Worm (Caenorhabditis elegans) whole organism, young adult: Measurements from ENCODE around the gene clec-164.

Experiments
- B0019.2 ChIP-seq: fragments of 200-800 bp; sonication (Bioruptor generic); conservative IDR thresholded peaks from 2 replicates; pipeline ENCODE4 v1.3.6; 2022; ENCODE audit warnings: missing genetic modification reagents, missing genetic modification characterization, missing compliant biosample characterization
- B0261.1 ChIP-seq: sonication (generic microtip); optimal IDR thresholded peaks from 2 replicates; lab custom pipeline; 2016; ENCODE audit warnings: mild to moderate bottlenecking, missing genetic modification characterization, moderate library complexity, missing compliant biosample characterization
- F22D6.2 ChIP-seq: sonication (generic microtip); optimal IDR thresholded peaks from 2 replicates; lab custom pipeline; 2016; ENCODE audit warnings: mild to moderate bottlenecking, missing genetic modification characterization, missing compliant biosample characterization
- F37B4.10 ChIP-seq: fragments of 200-800 bp; sonication (Bioruptor generic); IDR thresholded peaks from 2 replicates; pipeline ENCODE4 v1.3.6; 2022; ENCODE audit warnings: missing genetic modification characterization, missing compliant biosample characterization
- F39B2.1 ChIP-seq: fragments of 200-800 bp; sonication (Bioruptor generic); IDR thresholded peaks from 2 replicates; pipeline ENCODE4 v1.3.6; 2022; ENCODE audit warnings: missing genetic modification reagents, missing genetic modification characterization, missing compliant biosample characterization
- F52B5.7 ChIP-seq: sonication (generic microtip); optimal IDR thresholded peaks from 2 replicates; lab custom pipeline; 2016; ENCODE audit warnings: mild to moderate bottlenecking, missing genetic modification characterization, missing compliant biosample characterization
- K11D2.4 ChIP-seq: fragments of 200-800 bp; sonication (Bioruptor generic); IDR thresholded peaks from 2 replicates; pipeline ENCODE4 v1.3.6; 2022; ENCODE audit warnings: missing genetic modification reagents, missing genetic modification characterization, missing compliant biosample characterization
- K12H6.12 ChIP-seq: fragments of 200-800 bp; sonication (Bioruptor generic); optimal IDR thresholded peaks from 2 replicates; lab custom pipeline; 2018; ENCODE audit warnings: mild to moderate bottlenecking, missing genetic modification characterization, missing compliant biosample characterization
- Y95B8A.8 ChIP-seq: fragments of 200-800 bp; sonication (Bioruptor generic); IDR thresholded peaks from 2 replicates; pipeline ENCODE4 v1.3.6; 2022; ENCODE audit warnings: missing genetic modification reagents, missing genetic modification characterization, missing compliant biosample characterization
- ZK185.1 ChIP-seq: sonication (generic microtip); optimal IDR thresholded peaks from 2 replicates; lab custom pipeline; 2016; ENCODE audit warnings: mild to moderate bottlenecking, missing genetic modification characterization, missing compliant biosample characterization; ENCODE audit not compliant: poor library complexity, severe bottlenecking
- attf-5 ChIP-seq: fragments of 200-800 bp; sonication (Bioruptor generic); optimal IDR thresholded peaks from 2 replicates; lab custom pipeline; 2018; ENCODE audit warnings: mild to moderate bottlenecking, missing genetic modification characterization, missing compliant biosample characterization
- attf-6 ChIP-seq: fragments of 200-800 bp; sonication (Bioruptor generic); IDR thresholded peaks from 2 replicates; pipeline ENCODE4 v1.3.6; 2022; ENCODE audit warnings: missing genetic modification reagents, missing genetic modification characterization, missing compliant biosample characterization
- bed-1 ChIP-seq: fragments of 200-800 bp; sonication (Bioruptor generic); IDR thresholded peaks from 2 replicates; pipeline ENCODE4 v1.3.6; 2022; ENCODE audit warnings: missing genetic modification reagents, missing genetic modification characterization, missing compliant biosample characterization
- cebp-1 ChIP-seq, 2 experiments: fragments of 200-800 bp in 1 of 2; sonication (Bioruptor generic) in 1 of 2; sonication (generic microtip) in 1 of 2; IDR thresholded peaks in 1 of 2; optimal IDR thresholded peaks in 1 of 2; 2 replicates each; pipeline versions ENCODE4 v1.3.6 to Lab custom; 2017 to 2022; ENCODE audit warnings: missing compliant biosample characterization in 2 of 2, missing genetic modification characterization in 2 of 2, mild to moderate bottlenecking in 1 of 2, missing genetic modification reagents in 1 of 2, moderate library complexity in 1 of 2
- ceh-58 ChIP-seq: fragments of 200-800 bp; sonication (Bioruptor generic); IDR thresholded peaks from 2 replicates; pipeline ENCODE4 v1.3.6; 2022; ENCODE audit warnings: missing genetic modification characterization, missing compliant biosample characterization
- ceh-79 ChIP-seq: sonication (generic microtip); optimal IDR thresholded peaks from 2 replicates; lab custom pipeline; 2017; ENCODE audit warnings: mild to moderate bottlenecking, missing genetic modification characterization, missing compliant biosample characterization
- chd-7 ChIP-seq: sonication (generic microtip); optimal IDR thresholded peaks from 2 replicates; lab custom pipeline; 2016; ENCODE audit warnings: mild to moderate bottlenecking, missing genetic modification characterization, moderate library complexity, missing compliant biosample characterization
- dox-1 ChIP-seq: fragments of 200-800 bp; sonication (Bioruptor generic); IDR thresholded peaks from 2 replicates; pipeline ENCODE4 v1.3.6; 2022; ENCODE audit warnings: missing genetic modification reagents, missing genetic modification characterization, missing compliant biosample characterization
- egl-18 ChIP-seq: fragments of 200-800 bp; sonication (Bioruptor generic); IDR thresholded peaks from 2 replicates; pipeline ENCODE4 v1.3.6; 2022; ENCODE audit warnings: missing genetic modification reagents, missing genetic modification characterization, missing compliant biosample characterization
- gei-17 ChIP-seq: fragments of 200-800 bp; sonication (Bioruptor generic); optimal IDR thresholded peaks from 2 replicates; lab custom pipeline; 2018; ENCODE audit warnings: mild to moderate bottlenecking, missing genetic modification characterization, missing compliant biosample characterization
- him-1 ChIP-seq: sonication (generic microtip); optimal IDR thresholded peaks from 2 replicates; lab custom pipeline; 2016; ENCODE audit warnings: missing genotype, missing genetic modification reagents, missing genetic modification characterization, missing compliant biosample characterization
- lag-1 ChIP-seq: fragments of 200-800 bp; sonication (Bioruptor generic); IDR thresholded peaks from 2 replicates; pipeline ENCODE4 v1.3.6; 2022; ENCODE audit warnings: missing genetic modification reagents, missing genetic modification characterization, missing compliant biosample characterization
- let-607 ChIP-seq, 2 experiments: fragments of 200-800 bp in 1 of 2; sonication (Bioruptor generic) in 1 of 2; sonication (generic microtip) in 1 of 2; optimal IDR thresholded peaks; 2 replicates each; lab custom pipeline; 2016 to 2018; ENCODE audit warnings: mild to moderate bottlenecking in 2 of 2, missing compliant biosample characterization in 2 of 2, missing genetic modification characterization in 2 of 2, moderate library complexity in 2 of 2, missing genotype in 1 of 2
- lin-40 ChIP-seq: sonication (generic microtip); optimal IDR thresholded peaks from 2 replicates; lab custom pipeline; 2016; ENCODE audit warnings: missing genetic modification characterization, mild to moderate bottlenecking, missing compliant biosample characterization, missing genotype, missing genetic modification reagents
- lir-1 ChIP-seq: fragments of 200-800 bp; sonication (Bioruptor generic); conservative IDR thresholded peaks from 2 replicates; pipeline ENCODE4 v1.3.6; 2022; ENCODE audit warnings: missing genetic modification reagents, missing genetic modification characterization, missing compliant biosample characterization
- mel-28 ChIP-seq: sonication (generic microtip); optimal IDR thresholded peaks from 2 replicates; lab custom pipeline; 2016; ENCODE audit warnings: borderline replicate concordance, mild to moderate bottlenecking, missing genetic modification characterization, missing compliant biosample characterization
- mes-4 ChIP-seq: sonication (generic microtip); optimal IDR thresholded peaks from 2 replicates; lab custom pipeline; 2016; ENCODE audit warnings: missing genotype, missing genetic modification characterization, missing compliant biosample characterization
- nfya-1 ChIP-seq: sonication (generic microtip); optimal IDR thresholded peaks from 2 replicates; lab custom pipeline; 2017; ENCODE audit warnings: antibody characterized with exemption, missing compliant biosample characterization, missing genetic modification characterization, borderline replicate concordance; ENCODE audit not compliant: insufficient read depth
- nfya-2 ChIP-seq: fragments of 200-800 bp; sonication (Bioruptor generic); IDR thresholded peaks from 2 replicates; pipeline ENCODE4 v1.3.6; 2022; ENCODE audit warnings: missing genetic modification reagents, missing genetic modification characterization, missing compliant biosample characterization
- nfyb-1 ChIP-seq: fragments of 200-800 bp; sonication (Bioruptor generic); IDR thresholded peaks from 2 replicates; pipeline ENCODE4 v1.3.6; 2022; ENCODE audit warnings: missing genetic modification reagents, missing genetic modification characterization, missing compliant biosample characterization
- nhr-90 ChIP-seq: sonication (generic microtip); optimal IDR thresholded peaks from 2 replicates; lab custom pipeline; 2016; ENCODE audit warnings: missing genotype, mild to moderate bottlenecking, missing genetic modification characterization, missing compliant biosample characterization
- rcor-1 ChIP-seq: fragments of 200-800 bp; sonication (Bioruptor generic); IDR thresholded peaks from 2 replicates; pipeline ENCODE4 v1.3.6; 2022; ENCODE audit warnings: missing genetic modification reagents, missing genetic modification characterization, missing compliant biosample characterization
- rpc-1 ChIP-seq, 2 experiments: fragments of 150-350 bp in 1 of 2; sonication (generic microtip) in 1 of 2; optimal IDR thresholded peaks; 2 replicates each; lab custom pipeline; 2014 to 2018; ENCODE audit warnings: missing biosample characterization in 1 of 2, missing genetic modification characterization in 1 of 2, missing genetic modification reagents in 1 of 2, missing genotype in 1 of 2
- sdz-38 ChIP-seq: sonication (generic microtip); optimal IDR thresholded peaks from 2 replicates; lab custom pipeline; 2016; ENCODE audit warnings: missing genotype, missing genetic modification characterization, missing compliant biosample characterization
- sea-2 ChIP-seq: fragments of 200-800 bp; sonication (Bioruptor generic); IDR thresholded peaks from 2 replicates; pipeline ENCODE4 v1.3.6; 2022; ENCODE audit warnings: missing genetic modification characterization, missing compliant biosample characterization
- snpc-4 ChIP-seq, 5 experiments: fragments of 150-350 bp in 1 of 5; sonication (generic microtip) in 4 of 5; optimal IDR thresholded peaks; 2 replicates each; lab custom pipeline; 2014 to 2018; ENCODE audit warnings: missing genetic modification characterization in 5 of 5, missing biosample characterization in 3 of 5, antibody characterized with exemption in 2 of 5, mild to moderate bottlenecking in 2 of 5, missing compliant biosample characterization in 2 of 5, missing genotype in 2 of 5, moderate library complexity in 2 of 5, missing genetic modification reagents in 1 of 5
- tlf-1 ChIP-seq: fragments of 200-800 bp; sonication (Bioruptor generic); optimal IDR thresholded peaks from 2 replicates; lab custom pipeline; 2018; ENCODE audit warnings: mild to moderate bottlenecking, missing genetic modification characterization, missing compliant biosample characterization
- xnd-1 ChIP-seq: sonication (generic microtip); optimal IDR thresholded peaks from 2 replicates; lab custom pipeline; 2016; ENCODE audit warnings: missing genotype, missing genetic modification reagents, missing genetic modification characterization, missing compliant biosample characterization
- zfh-2 ChIP-seq: fragments of 200-800 bp; sonication (Bioruptor generic); conservative IDR thresholded peaks from 2 replicates; pipeline ENCODE4 v1.3.6; 2022; ENCODE audit warnings: missing genetic modification reagents, missing genetic modification characterization, missing compliant biosample characterization
- ztf-18 ChIP-seq: sonication (generic microtip); optimal IDR thresholded peaks from 2 replicates; lab custom pipeline; 2016; ENCODE audit warnings: missing genotype, mild to moderate bottlenecking, missing genetic modification characterization, missing compliant biosample characterization
- ztf-22 ChIP-seq: fragments of 200-800 bp; sonication (Bioruptor generic); optimal IDR thresholded peaks from 2 replicates; lab custom pipeline; 2018; ENCODE audit warnings: mild to moderate bottlenecking, missing genetic modification characterization, moderate library complexity, missing compliant biosample characterization
- ztf-25 ChIP-seq: fragments of 200-800 bp; sonication (Bioruptor generic); IDR thresholded peaks from 2 replicates; pipeline ENCODE4 v1.3.6; 2022; ENCODE audit warnings: missing genetic modification reagents, missing genetic modification characterization, missing compliant biosample characterization
- ztf-26 ChIP-seq: sonication (generic microtip); optimal IDR thresholded peaks from 2 replicates; lab custom pipeline; 2017; ENCODE audit warnings: missing genetic modification characterization, missing compliant biosample characterization
- ztf-28 ChIP-seq: fragments of 200-800 bp; sonication (Bioruptor generic); IDR thresholded peaks from 2 replicates; pipeline ENCODE4 v1.3.6; 2022; ENCODE audit warnings: missing genetic modification reagents, missing genetic modification characterization, missing compliant biosample characterization
- ztf-3 ChIP-seq: fragments of 200-800 bp; sonication (Bioruptor generic); optimal IDR thresholded peaks from 2 replicates; lab custom pipeline; 2018; ENCODE audit warnings: mild to moderate bottlenecking, missing genetic modification characterization, missing compliant biosample characterization

The clec-164 gene

DNA sequence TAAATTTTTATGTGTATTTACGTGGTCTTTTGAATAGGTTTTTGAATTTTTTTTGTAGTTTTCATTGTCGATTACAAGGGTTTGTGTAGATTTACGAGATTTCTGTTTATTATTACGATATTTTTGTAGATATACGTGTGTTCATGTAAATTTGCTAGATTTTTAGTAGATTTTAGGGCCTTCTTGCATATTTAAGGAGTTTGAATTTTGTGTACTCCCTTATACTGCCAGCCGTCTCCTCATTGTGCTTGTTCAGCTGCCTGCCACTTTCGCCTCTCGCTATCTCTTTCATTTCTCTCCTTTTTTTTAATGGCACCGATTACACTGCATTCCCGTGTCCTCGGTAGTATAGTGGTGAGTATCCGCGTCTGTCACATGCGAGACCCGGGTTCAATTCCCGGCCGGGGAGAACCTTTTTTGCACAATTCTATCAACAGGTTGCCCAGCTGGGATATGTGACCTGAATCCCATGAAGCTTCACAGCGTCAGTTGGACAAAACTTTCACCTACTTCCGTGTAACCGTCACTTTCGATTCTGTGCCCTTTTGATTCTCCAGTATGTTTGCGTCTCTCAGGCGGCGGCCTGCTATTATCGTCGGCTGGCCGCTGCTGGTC is 33.6 kb upstream of the clec-164 start (continued):
- TF ChIP-seq ztf-26 (peak; percentile 70), cebp-1 (GFP tag; IDR thresholded peaks at IDR 0.05; lab: Robert Waterston, UW) (0 out of 2 replicates have a peak, but pooled peaks have one; percentile 24), cebp-1 (tag; optimal IDR thresholded peaks at IDR 0.05; lab: Kevin White, UChicago) (no peak), lir-1 (GFP tag; lab: Robert Waterston, UW) (peak; percentile 60; the same call in 1 of the 2 replicates), nfya-2 (GFP tag; lab: Robert Waterston, UW) (no peak), xnd-1 (tag; lab: Kevin White, UChicago) (no peak), nfya-1 (tag; lab: Kevin White, UChicago) (no peak), him-1 (tag; lab: Kevin White, UChicago) (peak; percentile 80), ztf-25 (peak; percentile 85), ztf-18 (tag; lab: Kevin White, UChicago) (peak; percentile 59), K12H6.12 (tag; lab: Kevin White, UChicago) (peak; percentile 49), ztf-22 (no peak), sea-2 (GFP tag; lab: Robert Waterston, UW) (no peak), sdz-38 (no peak), B0261.1 (tag; lab: Kevin White, UChicago) (peak; percentile 93), ZK185.1 (tag; lab: Kevin White, UChicago) (peak; percentile 63), snpc-4 (GFP tag; optimal IDR thresholded peaks at IDR 0.05; lab: Kevin White, UChicago) (peak; percentile 42), snpc-4 (tag; optimal IDR thresholded peaks at IDR 0.05; lab: Kevin White, UChicago) (no peak), mes-4 (no peak), Y95B8A.8 (GFP tag; lab: Robert Waterston, UW) (0 out of 2 replicates have a peak, but pooled peaks have one; percentile 63), bed-1 (GFP tag; lab: Robert Waterston, UW) (no peak), F39B2.1 (GFP tag; lab: Robert Waterston, UW) (no peak), dox-1 (GFP tag; lab: Robert Waterston, UW) (peak; percentile 86), mel-28 (tag; lab: Kevin White, UChicago) (no peak), zfh-2 (GFP tag; lab: Robert Waterston, UW) (peak; percentile 62), lag-1 (GFP tag; lab: Robert Waterston, UW) (no peak), nhr-90 (tag; lab: Kevin White, UChicago) (peak; percentile 86), ztf-28 (GFP tag; lab: Robert Waterston, UW) (0 out of 2 replicates have a peak, but pooled peaks have one; percentile 51), rpc-1 (optimal IDR thresholded peaks at IDR 0.05; lab: Kevin White, UChicago) (peak; percentile 79), rpc-1 (tag; optimal IDR thresholded peaks at IDR 0.05; lab: Kevin White, UChicago) (peak; percentile 87), tlf-1 (GFP tag; lab: Kevin White, UChicago) (peak; percentile 48), K11D2.4 (GFP tag; lab: Robert Waterston, UW) (peak; percentile 65; the same call in 1 of the 2 replicates), F22D6.2 (peak; percentile 20), nfyb-1 (GFP tag; lab: Robert Waterston, UW) (peak; percentile 79), F52B5.7 (tag; lab: Kevin White, UChicago) (peak; percentile 78), B0019.2 (GFP tag; lab: Robert Waterston, UW) (no peak), rcor-1 (peak; percentile 73; the same call in 1 of the 2 replicates), attf-5 (GFP tag; lab: Kevin White, UChicago) (peak; percentile 74), ceh-79 (tag; lab: Kevin White, UChicago) (peak; percentile 66), gei-17 (peak; percentile 15), lin-40 (tag; lab: Kevin White, UChicago) (no peak), egl-18 (GFP tag; lab: Robert Waterston, UW) (no peak), F37B4.10 (GFP tag; lab: Robert Waterston, UW) (no peak), chd-7 (tag; lab: Kevin White, UChicago) (peak; percentile 68), attf-6 (GFP tag; lab: Robert Waterston, UW) (0 out of 2 replicates have a peak, but pooled peaks have one; percentile 25), ztf-3 (peak; percentile 41), ceh-58 (GFP tag; lab: Robert Waterston, UW) (no peak), let-607 (tag; optimal IDR thresholded peaks at IDR 0.05; lab: Kevin White, UChicago) (peak in 1 of 2 experiments; percentile 5)
